Worm (Caenorhabditis elegans): ENCODE results near the gene bigr-1.

Gene bigr-1

ce11 chrII:11167039-11167438 is 14.4 kb upstream of the bigr-1 start (continued):
- no peak for TF ChIP-seq unc-39 (tag; optimal IDR thresholded peaks at IDR 0.05)
- peak; percentile 55 for TF ChIP-seq duxl-1 (tag; optimal IDR thresholded peaks at IDR 0.05; ENCODE audit: poor library complexity)
- no peak for TF ChIP-seq zip-11 (GFP tag; IDR thresholded peaks at IDR 0.05)
- no peak for TF ChIP-seq pqm-1 (tag; optimal IDR thresholded peaks at IDR 0.05)
- peak; percentile 46; the same call in 1 of the 2 replicates for TF ChIP-seq lin-1 (GFP tag; IDR thresholded peaks at IDR 0.05)
- peak; percentile 53 to 79 for TF ChIP-seq daf-16 (GFP tag; optimal IDR thresholded peaks at IDR 0.05)
- TF ChIP-seq daf-16 (tag; optimal IDR thresholded peaks at IDR 0.05), result peak; percentile 45
- 0 out of 2 replicates have a peak, but pooled peaks have one; percentile 78 for TF ChIP-seq Y105C5A.15 (GFP tag; IDR thresholded peaks at IDR 0.05)

- TF ChIP-seq lin-38 (GFP tag; IDR thresholded peaks at IDR 0.05), result peak; percentile 87
Measured at ce11 chrII:11168893-11169292, 12.6 kb upstream of the bigr-1 start.

ce11 chrII:11170495-11170894 is 11.0 kb upstream of the bigr-1 start:
- TF ChIP-seq lin-38 (GFP tag; IDR thresholded peaks at IDR 0.05), result peak; percentile 61

ce11 chrII:11175347-11175746 is 6.1 kb upstream of the bigr-1 start:
- TF ChIP-seq nhr-77 (tag; optimal IDR thresholded peaks at IDR 0.05), result peak; percentile 8
- peak; percentile 13 for TF ChIP-seq dve-1 (tag; optimal IDR thresholded peaks at IDR 0.05; ENCODE audit: insufficient read depth)
- TF ChIP-seq D1046.2 (GFP tag; IDR thresholded peaks at IDR 0.05), result no peak
- TF ChIP-seq lsy-2 (tag; optimal IDR thresholded peaks at IDR 0.05), result peak in 1 of 2 experiments; percentile 12
- peak; percentile 64 for TF ChIP-seq mes-2 (tag; optimal IDR thresholded peaks at IDR 0.05; ENCODE audit: poor library complexity, severe bottlenecking)
- no peak for TF ChIP-seq madf-9 (GFP tag; conservative IDR thresholded peaks at IDR 0.05)
- peak; percentile 87 for TF ChIP-seq lin-38 (GFP tag; IDR thresholded peaks at IDR 0.05)
- TF ChIP-seq mdl-1 (tag; optimal IDR thresholded peaks at IDR 0.05), result peak in 1 of 2 experiments; percentile 21

- TF ChIP-seq unc-62 (GFP tag; optimal IDR thresholded peaks at IDR 0.05 in 1 of 2) (peak in 1 of 2 experiments; percentile 41), unc-62 (tag; optimal IDR thresholded peaks at IDR 0.05) (no peak), ceh-62 (tag; optimal IDR thresholded peaks at IDR 0.05) (no peak), hif-1 (tag; optimal IDR thresholded peaks at IDR 0.05) (peak in 1 of 2 experiments; percentile 51), mep-1 (tag; optimal IDR thresholded peaks at IDR 0.05) (no peak), lsy-2 (tag; optimal IDR thresholded peaks at IDR 0.05) (peak in 1 of 2 experiments; percentile 7), F44E2.7 (GFP tag; IDR thresholded peaks at IDR 0.05) (no peak), madf-9 (GFP tag; conservative IDR thresholded peaks at IDR 0.05) (no peak), duxl-1 (tag; optimal IDR thresholded peaks at IDR 0.05; ENCODE audit: poor library complexity) (no peak), ceh-44 (GFP tag; IDR thresholded peaks at IDR 0.05) (no peak), lin-38 (GFP tag; IDR thresholded peaks at IDR 0.05) (peak; percentile 52), mxl-3 (GFP tag; optimal IDR thresholded peaks at IDR 0.05) (no peak), hlh-30 (tag; optimal IDR thresholded peaks at IDR 0.05; ENCODE audit: insufficient read depth) (peak; percentile 37), pha-4 (GFP tag; IDR thresholded peaks at IDR 0.05) (no peak), pha-4 (tag; optimal IDR thresholded peaks at IDR 0.05) (no peak), aha-1 (tag) (peak; percentile 98), mes-2 (tag; optimal IDR thresholded peaks at IDR 0.05; ENCODE audit: poor library complexity, severe bottlenecking) (peak; percentile 90), nhr-48 (tag; optimal IDR thresholded peaks at IDR 0.05) (no peak), daf-8 (GFP tag; IDR thresholded peaks at IDR 0.05) (no peak), ctbp-1 (GFP tag; IDR thresholded peaks at IDR 0.05) (no peak)
Measured at ce11 chrII:11176441-11176840, 5.0 kb upstream of the bigr-1 start.

- TF ChIP-seq lin-13 (GFP tag; optimal IDR thresholded peaks at IDR 0.05) (no peak), aha-1 (tag) (peak; percentile 62), unc-39 (tag; optimal IDR thresholded peaks at IDR 0.05) (no peak), ztf-11 (tag; optimal IDR thresholded peaks at IDR 0.05) (no peak), lin-39 (tag; optimal IDR thresholded peaks at IDR 0.05) (no peak)
Measured at ce11 chrII:11177376-11177775, 4.1 kb upstream of the bigr-1 start, which contains the start of gene F37H8.6. TSS of gene F37H8.6 (minus strand) at chrII:11177476.
